Fruit fly (Drosophila melanogaster): Measurements from ENCODE around the gene xmas.
A peak's percentile ranks its signal among the peaks of the same experiment; 100 is the strongest.

Gene xmas

dm6 chrX:17159116-17159515, at the start of gene xmas:
Gene xmas, minus strand, starts transcription at chrX:17159306.
- no peak for TF ChIP-seq fd59A (GFP tag; optimal IDR thresholded peaks at IDR 0.05)
- peak; percentile 66 for TF ChIP-seq dsx (GFP tag; optimal IDR thresholded peaks at IDR 0.05; ENCODE audit: poor library complexity, severe bottlenecking)

- TF ChIP-seq pdm3 (GFP tag; optimal IDR thresholded peaks at IDR 0.05), result no peak
- no peak for TF ChIP-seq fd85E (GFP tag; optimal IDR thresholded peaks at IDR 0.05)
- no peak for TF ChIP-seq Ets21C (GFP tag; optimal IDR thresholded peaks at IDR 0.05)
- no peak for TF ChIP-seq CG6163 (GFP tag; IDR thresholded peaks at IDR 0.05)
- TF ChIP-seq CG8632 (GFP tag; optimal IDR thresholded peaks at IDR 0.05), result no peak
Measured at dm6 chrX:17207865-17208486, 48.9 kb upstream of the xmas start, which contains the start of gene CG32563. Gene CG32563, plus strand, starts transcription at chrX:17208436.

- TF ChIP-seq fkh (GFP tag; optimal IDR thresholded peaks at IDR 0.05) (peak; percentile 52), CG6276 (GFP tag; optimal IDR thresholded peaks at IDR 0.05) (no peak)
Measured at dm6 chrX:17206046-17206445, 46.9 kb upstream of the xmas start, which contains the start of gene CG32564. Gene CG32564, plus strand, starts transcription at chrX:17206407.

- TF ChIP-seq lz (GFP tag; optimal IDR thresholded peaks at IDR 0.05) (no peak), CG34406 (GFP tag; optimal IDR thresholded peaks at IDR 0.05) (no peak), cyc (GFP tag; optimal IDR thresholded peaks at IDR 0.05) (no peak), Lpt (GFP tag; optimal IDR thresholded peaks at IDR 0.05) (no peak), Smox (GFP tag; optimal IDR thresholded peaks at IDR 0.05) (no peak), CG10631 (GFP tag; optimal IDR thresholded peaks at IDR 0.05) (no peak), CG6854 (GFP tag; optimal IDR thresholded peaks at IDR 0.05) (no peak), acj6 (GFP tag; optimal IDR thresholded peaks at IDR 0.05) (no peak), CG4318 (GFP tag; optimal IDR thresholded peaks at IDR 0.05) (no peak)
Measured at dm6 chrX:17205028-17205427, 45.9 kb upstream of the xmas start.

DNA sequence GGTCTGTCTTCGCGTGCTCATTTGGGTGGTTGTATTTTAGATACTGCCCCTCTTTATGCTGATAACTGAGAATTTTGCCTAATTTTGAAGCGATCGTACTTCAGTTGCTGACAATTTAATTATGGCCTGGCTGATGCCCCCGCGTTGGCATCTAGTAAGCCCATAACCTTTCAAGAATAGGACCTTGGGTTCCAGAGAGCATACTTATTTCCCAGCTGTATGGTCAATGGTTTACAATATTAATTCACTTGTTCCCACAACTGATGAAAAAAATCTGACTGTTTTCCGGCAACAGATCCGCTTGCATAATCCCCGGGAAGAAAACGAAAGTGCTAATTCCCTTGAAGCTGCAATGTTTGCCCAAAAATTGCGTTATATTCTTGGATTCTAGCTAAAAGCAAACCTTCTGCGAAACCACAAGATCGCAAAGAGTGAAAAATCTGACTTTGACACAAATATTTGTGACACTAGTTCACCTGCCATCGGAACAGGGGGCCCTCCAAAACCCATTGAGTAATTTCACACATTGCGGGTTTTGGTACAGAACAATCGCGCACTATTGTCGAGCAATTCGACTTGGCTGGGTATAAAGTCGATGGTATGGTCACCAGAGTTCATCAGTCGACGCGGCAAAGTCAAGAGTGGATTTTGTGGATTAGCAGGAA, 43.5 kb upstream of the xmas start, which contains the start of the genes TTLL1A and CG5070:
TSS of gene TTLL1A (minus strand) at position 101 of the 665 bp plus-strand sequence.
TSS of gene CG5070 (plus strand) at position 615 of the 665 bp plus-strand sequence.
- no peak for TF ChIP-seq dsx (GFP tag; optimal IDR thresholded peaks at IDR 0.05; ENCODE audit: poor library complexity, severe bottlenecking)
- TF ChIP-seq fd85E (GFP tag; optimal IDR thresholded peaks at IDR 0.05), result no peak
- TF ChIP-seq Ets21C (GFP tag; optimal IDR thresholded peaks at IDR 0.05), result no peak
- no peak for TF ChIP-seq acj6 (GFP tag; optimal IDR thresholded peaks at IDR 0.05)
- TF ChIP-seq CG1621 (tag; optimal IDR thresholded peaks at IDR 0.05), result no peak
- TF ChIP-seq CG6163 (GFP tag; IDR thresholded peaks at IDR 0.05), result no peak
- TF ChIP-seq Sox15 (GFP tag; optimal IDR thresholded peaks at IDR 0.05), result no peak
- TF ChIP-seq CG7368 (GFP tag; optimal IDR thresholded peaks at IDR 0.05), result no peak
- TF ChIP-seq cyc (GFP tag; optimal IDR thresholded peaks at IDR 0.05), result no peak
- no peak for TF ChIP-seq CG11902 (GFP tag; optimal IDR thresholded peaks at IDR 0.05)
- TF ChIP-seq fd59A (GFP tag; optimal IDR thresholded peaks at IDR 0.05), result no peak
- no peak for TF ChIP-seq CG6808 (GFP tag; optimal IDR thresholded peaks at IDR 0.05)
- no peak for TF ChIP-seq CG11762 (GFP tag; optimal IDR thresholded peaks at IDR 0.05; ENCODE audit: insufficient read depth)

dm6 chrX:17188167-17188566, 29.1 kb upstream of the xmas start:
- TF ChIP-seq cyc (GFP tag; optimal IDR thresholded peaks at IDR 0.05) (no peak), svp (GFP tag) (peak; percentile 63)

DNA sequence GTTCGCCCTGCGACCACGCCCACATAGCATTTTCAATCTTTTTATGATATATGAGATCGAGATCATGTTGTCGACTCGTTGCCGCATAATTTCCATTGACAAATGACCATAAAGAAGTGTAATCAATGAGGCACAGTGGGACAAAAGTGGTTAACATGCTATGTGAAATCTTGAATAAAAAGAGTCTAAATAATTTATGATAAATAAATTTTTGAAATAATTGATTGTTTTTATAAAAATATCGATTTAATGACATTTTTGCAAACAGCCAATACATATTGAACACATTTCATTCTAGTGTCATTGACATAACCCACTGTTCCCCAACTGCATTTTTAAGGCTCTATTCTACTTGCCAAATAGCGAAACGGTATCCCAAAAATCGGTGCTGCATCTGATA, 28.4 kb upstream of the xmas start:
- no peak for TF ChIP-seq Lpt (GFP tag; optimal IDR thresholded peaks at IDR 0.05)
- no peak for TF ChIP-seq CG9139 (GFP tag; optimal IDR thresholded peaks at IDR 0.05)
- TF ChIP-seq CG32006 (GFP tag; optimal IDR thresholded peaks at IDR 0.05), result peak; percentile 54
- peak; percentile 38 for TF ChIP-seq svp (GFP tag)
- TF ChIP-seq OdsH (GFP tag; optimal IDR thresholded peaks at IDR 0.05), result peak; percentile 62
- TF ChIP-seq pdm3 (GFP tag; optimal IDR thresholded peaks at IDR 0.05), result peak; percentile 35
- no peak for TF ChIP-seq CG6808 (GFP tag; optimal IDR thresholded peaks at IDR 0.05)
- TF ChIP-seq CG8632 (GFP tag; optimal IDR thresholded peaks at IDR 0.05), result peak; percentile 52
- TF ChIP-seq fd59A (GFP tag; optimal IDR thresholded peaks at IDR 0.05), result no peak
- TF ChIP-seq CG3919 (GFP tag; optimal IDR thresholded peaks at IDR 0.05), result peak; percentile 46
- no peak for TF ChIP-seq CG16779 (tag; optimal IDR thresholded peaks at IDR 0.05)
- TF ChIP-seq Met (GFP tag; optimal IDR thresholded peaks at IDR 0.05), result peak; percentile 54
- TF ChIP-seq acj6 (GFP tag; optimal IDR thresholded peaks at IDR 0.05), result peak; percentile 53
- TF ChIP-seq CG6276 (GFP tag; optimal IDR thresholded peaks at IDR 0.05), result peak; percentile 30
- TF ChIP-seq CG11294 (GFP tag; IDR thresholded peaks at IDR 0.05), result no peak
- peak; percentile 66 for TF ChIP-seq CG8119 (GFP tag; IDR thresholded peaks at IDR 0.05)
- TF ChIP-seq Hr4 (GFP tag; optimal IDR thresholded peaks at IDR 0.05), result no peak
- TF ChIP-seq Eip93F (GFP tag; optimal IDR thresholded peaks at IDR 0.05), result no peak
- peak; percentile 20 for TF ChIP-seq CG11902 (GFP tag; optimal IDR thresholded peaks at IDR 0.05)
- peak; percentile 77 for TF ChIP-seq eg (GFP tag; IDR thresholded peaks at IDR 0.05)
- TF ChIP-seq CG7368 (GFP tag; optimal IDR thresholded peaks at IDR 0.05), result peak; percentile 8
- TF ChIP-seq CG11762 (GFP tag; optimal IDR thresholded peaks at IDR 0.05; ENCODE audit: insufficient read depth), result peak; percentile 31

Data from whole organism, prepupa.